Fruit fly (Drosophila melanogaster): ENCODE results near the gene Ggt-1.

Ggt-1 gene

DNA sequence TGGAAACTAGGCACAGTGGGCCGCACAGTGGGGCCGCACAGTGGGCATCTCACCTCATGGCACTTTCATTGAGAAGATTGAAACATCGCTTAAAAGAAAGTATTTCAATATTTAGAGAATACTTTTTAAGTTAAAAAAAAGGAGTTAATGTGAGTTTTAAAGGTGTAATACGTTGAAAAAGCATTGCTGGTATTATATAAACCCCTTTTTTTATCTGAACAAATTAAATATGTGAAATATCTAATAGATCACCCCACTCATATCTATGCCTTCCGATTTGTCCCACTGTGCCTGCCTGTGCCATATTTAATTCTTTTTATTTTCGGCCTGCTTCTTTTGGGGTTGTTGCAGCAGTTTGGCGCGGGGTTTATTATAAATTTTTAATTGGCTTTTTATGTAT lies 21.0 kb upstream of the Ggt-1 start (continued):
- no peak for TF ChIP-seq Jarid2 (GFP tag; optimal IDR thresholded peaks at IDR 0.05)
- no peak for TF ChIP-seq bcd (GFP tag; optimal IDR thresholded peaks at IDR 0.05)
- 0 out of 2 replicates have a peak, but pooled peaks have one; percentile 27 for TF ChIP-seq vvl (GFP tag; IDR thresholded peaks at IDR 0.05)
- no peak for TF ChIP-seq da (GFP tag; optimal IDR thresholded peaks at IDR 0.05)
- no peak for TF ChIP-seq schlank (tag; optimal IDR thresholded peaks at IDR 0.05)
- peak in 1 of 2 experiments; percentile 45 for TF ChIP-seq Hr51 (GFP tag; optimal IDR thresholded peaks at IDR 0.05)
- TF ChIP-seq Hmx (GFP tag; optimal IDR thresholded peaks at IDR 0.05) = no peak
- peak; percentile 1 for TF ChIP-seq CG2120 (GFP tag; optimal IDR thresholded peaks at IDR 0.05)
- no peak for TF ChIP-seq Usf (GFP tag; optimal IDR thresholded peaks at IDR 0.05)
- TF ChIP-seq z (GFP tag; IDR thresholded peaks at IDR 0.05) = no peak
- TF ChIP-seq NC2α (GFP tag; optimal IDR thresholded peaks at IDR 0.05) = no peak
- TF ChIP-seq CHES-1-like (GFP tag; optimal IDR thresholded peaks at IDR 0.05) = no peak
- no peak for TF ChIP-seq CG2202 (tag; optimal IDR thresholded peaks at IDR 0.05)
- no peak for TF ChIP-seq shn (GFP tag; optimal IDR thresholded peaks at IDR 0.05)
- no peak for TF ChIP-seq cad (GFP tag; optimal IDR thresholded peaks at IDR 0.05)
- no peak for TF ChIP-seq eyg (GFP tag; optimal IDR thresholded peaks at IDR 0.05)
- TF ChIP-seq lab (GFP tag; optimal IDR thresholded peaks at IDR 0.05) = no peak
- TF ChIP-seq CG7963 (GFP tag; IDR thresholded peaks at IDR 0.05; ENCODE audit: partially characterized antibody) = no peak
- TF ChIP-seq klu (GFP tag; IDR thresholded peaks at IDR 0.05) = no peak
- TF ChIP-seq CG14667 (GFP tag; IDR thresholded peaks at IDR 0.05) = no peak
- TF ChIP-seq bigmax (GFP tag; optimal IDR thresholded peaks at IDR 0.05) = no peak
- TF ChIP-seq CG15479 (GFP tag; optimal IDR thresholded peaks at IDR 0.05) = no peak
- TF ChIP-seq CG10267 (tag; optimal IDR thresholded peaks at IDR 0.05) = no peak
- no peak for TF ChIP-seq CG17612 (GFP tag; IDR thresholded peaks at IDR 0.05)
- TF ChIP-seq CG31224 (GFP tag; IDR thresholded peaks at IDR 0.05) = no peak
- TF ChIP-seq CG43689 (GFP tag; IDR thresholded peaks at IDR 0.05) = no peak
- no peak for TF ChIP-seq Trl (optimal IDR thresholded peaks at IDR 0.05)
- no peak for TF ChIP-seq Trl (GFP tag; optimal IDR thresholded peaks at IDR 0.05)
- TF ChIP-seq luna (GFP tag; optimal IDR thresholded peaks at IDR 0.05) = no peak
- TF ChIP-seq Dll (GFP tag; IDR thresholded peaks at IDR 0.05; ENCODE audit: partially characterized antibody) = no peak
- TF ChIP-seq sisA (GFP tag; IDR thresholded peaks at IDR 0.05) = no peak
- no peak for TF ChIP-seq Kr (GFP tag; optimal IDR thresholded peaks at IDR 0.05)
- peak; percentile 41 for TF ChIP-seq Hr3 (GFP tag; optimal IDR thresholded peaks at IDR 0.05)
- no peak for TF ChIP-seq pita (GFP tag; optimal IDR thresholded peaks at IDR 0.05)
- no peak for TF ChIP-seq ara (GFP tag; IDR thresholded peaks at IDR 0.05)
- no peak for TF ChIP-seq Hand (GFP tag; optimal IDR thresholded peaks at IDR 0.05)
- TF ChIP-seq odd (GFP tag; optimal IDR thresholded peaks at IDR 0.05) = no peak
- no peak for TF ChIP-seq CG34224 (GFP tag; IDR thresholded peaks at IDR 0.05; ENCODE audit: partially characterized antibody)
- no peak for TF ChIP-seq CG9932 (GFP tag; IDR thresholded peaks at IDR 0.05)
- no peak for TF ChIP-seq dm (GFP tag; optimal IDR thresholded peaks at IDR 0.05)
- no peak for TF ChIP-seq scrt (GFP tag; optimal IDR thresholded peaks at IDR 0.05)
- TF ChIP-seq CG9609 (GFP tag; optimal IDR thresholded peaks at IDR 0.05) = no peak
- no peak for TF ChIP-seq Hr39 (optimal IDR thresholded peaks at IDR 0.05)
- no peak for TF ChIP-seq CG3838 (GFP tag; optimal IDR thresholded peaks at IDR 0.05)
- TF ChIP-seq CG11093 (GFP tag; IDR thresholded peaks at IDR 0.05) = no peak
- TF ChIP-seq CoRest (tag; optimal IDR thresholded peaks at IDR 0.05) = peak; percentile 46
- no peak for TF ChIP-seq Taf1 (GFP tag; IDR thresholded peaks at IDR 0.05)
- no peak for TF ChIP-seq CG18011 (GFP tag; optimal IDR thresholded peaks at IDR 0.05)
- TF ChIP-seq chn (GFP tag; optimal IDR thresholded peaks at IDR 0.05) = peak; percentile 20
- TF ChIP-seq Hmr (GFP tag; optimal IDR thresholded peaks at IDR 0.05) = peak; percentile 12
- TF ChIP-seq crp (GFP tag; optimal IDR thresholded peaks at IDR 0.05) = no peak
- no peak for TF ChIP-seq Asciz (GFP tag; optimal IDR thresholded peaks at IDR 0.05)
- TF ChIP-seq Doc2 (GFP tag; IDR thresholded peaks at IDR 0.05) = no peak

Measured in whole organism, embryonic.